Worm (Caenorhabditis elegans) whole organism, young adult: Measurements from ENCODE around the gene K02H11.9.

Source experiments
- cebp-2 ChIP-seq: fragments of 200-800 bp; sonication (Bioruptor generic); IDR thresholded peaks from 2 replicates; pipeline ENCODE4 v1.3.6; 2022; ENCODE audit warnings: missing genetic modification characterization, missing compliant biosample characterization
- ceh-91 ChIP-seq: fragments of 200-800 bp; sonication (Bioruptor generic); IDR thresholded peaks from 2 replicates; pipeline ENCODE4 v1.3.6; 2022; ENCODE audit warnings: missing genetic modification reagents, missing genetic modification characterization, missing compliant biosample characterization
- dpff-1 ChIP-seq: sonication (generic microtip); optimal IDR thresholded peaks from 2 replicates; lab custom pipeline; 2017; ENCODE audit warnings: mild to moderate bottlenecking, missing genetic modification characterization, missing compliant biosample characterization
- efl-1 ChIP-seq: fragments of 150-350 bp; optimal IDR thresholded peaks from 2 replicates; lab custom pipeline; 2014; ENCODE audit warnings: missing biosample characterization, missing genetic modification reagents, missing genetic modification characterization
- lsy-27 ChIP-seq: sonication (generic microtip); optimal IDR thresholded peaks from 2 replicates; lab custom pipeline; 2017; ENCODE audit warnings: missing genetic modification characterization, mild to moderate bottlenecking, missing compliant biosample characterization, antibody characterized with exemption, missing genotype, borderline replicate concordance; ENCODE audit not compliant: insufficient read depth
- pha-4 ChIP-seq: fragments of 150-350 bp; sonication (generic microtip); optimal IDR thresholded peaks from 2 replicates; lab custom pipeline; 2014; ENCODE audit warnings: missing biosample characterization, missing genetic modification reagents, missing genetic modification characterization

DNA sequence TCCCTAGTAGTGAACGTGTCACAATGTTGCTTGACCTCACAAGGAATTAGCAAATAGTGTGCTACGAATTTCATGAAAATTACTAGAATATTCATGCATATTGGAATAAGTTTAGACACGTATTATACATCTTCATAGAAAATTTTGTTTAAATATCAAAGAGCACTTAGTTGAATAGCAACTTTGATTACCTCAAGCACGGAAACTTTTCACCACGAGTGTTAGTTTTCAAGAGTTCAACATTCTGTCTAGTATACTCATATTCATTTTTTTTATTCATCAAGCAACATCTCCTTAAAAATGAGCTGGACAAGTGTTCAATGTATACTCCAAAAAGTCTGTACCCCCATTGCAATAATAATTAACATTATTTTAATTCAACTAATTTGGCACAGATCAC is 14.4 kb downstream of the K02H11.9 start, which contains the start of gene str-243:
- no peak for TF ChIP-seq pha-4 (tag; lab: Kevin White, UChicago)
- no peak for TF ChIP-seq dpff-1 (tag; lab: Kevin White, UChicago)
- TF ChIP-seq efl-1 (GFP tag; lab: Kevin White, UChicago): no peak
- TF ChIP-seq ceh-91 (GFP tag; lab: Robert Waterston, UW): no peak
- no peak for TF ChIP-seq lsy-27
- no peak for TF ChIP-seq cebp-2 (GFP tag; lab: Robert Waterston, UW)
